Worm (Caenorhabditis elegans) whole organism, L2 larva: ENCODE data around the gene C12D12.3.

ENCODE experiments used
- C34F6.9 ChIP-seq: fragments of 150-350 bp; optimal IDR thresholded peaks from 2 replicates; lab custom pipeline; 2014; ENCODE audit warnings: missing biosample characterization, missing genetic modification characterization
- F13H6.1 ChIP-seq: sonication (generic microtip); optimal IDR thresholded peaks from 2 replicates; lab custom pipeline; 2016; ENCODE audit warnings: missing genetic modification characterization, missing compliant biosample characterization
- Y55F3AM.14 ChIP-seq: fragments of 200-800 bp; sonication (Bioruptor generic); optimal IDR thresholded peaks from 2 replicates; lab custom pipeline; 2018; ENCODE audit warnings: mild to moderate bottlenecking, missing genetic modification characterization, missing compliant biosample characterization
- alr-1 ChIP-seq: fragments of 150-350 bp; optimal IDR thresholded peaks from 2 replicates; lab custom pipeline; 2014; ENCODE audit warnings: missing biosample characterization, missing genetic modification characterization
- aly-2 ChIP-seq: fragments of 150-350 bp; optimal IDR thresholded peaks from 2 replicates; lab custom pipeline; 2014; ENCODE audit warnings: missing biosample characterization, missing genetic modification characterization
- ama-1 ChIP-seq: fragments of 150-350 bp; optimal IDR thresholded peaks from 2 replicates; lab custom pipeline; 2018; ENCODE audit warnings: inconsistent platforms
- blmp-1 ChIP-seq: sonication (generic microtip); optimal IDR thresholded peaks from 2 replicates; lab custom pipeline; 2017; ENCODE audit warnings: missing genetic modification characterization, mild to moderate bottlenecking, missing compliant biosample characterization, antibody characterized with exemption, moderate library complexity; ENCODE audit not compliant: insufficient read depth
- ceh-16 ChIP-seq: fragments of 150-350 bp; optimal IDR thresholded peaks from 2 replicates; lab custom pipeline; 2014; ENCODE audit warnings: missing biosample characterization, missing genetic modification characterization
- ceh-82 ChIP-seq: fragments of 150-350 bp; optimal IDR thresholded peaks from 2 replicates; lab custom pipeline; 2014; ENCODE audit warnings: missing biosample characterization, missing genetic modification characterization
- crh-2 ChIP-seq: sonication (generic microtip); optimal IDR thresholded peaks from 2 replicates; lab custom pipeline; 2017; ENCODE audit warnings: missing biosample characterization, missing genetic modification characterization
- dmd-4 ChIP-seq: sonication (generic microtip); optimal IDR thresholded peaks from 2 replicates; lab custom pipeline; 2017; ENCODE audit warnings: missing biosample characterization, missing genetic modification characterization
- egl-27 ChIP-seq: sonication (generic microtip); optimal IDR thresholded peaks from 3 replicates; lab custom pipeline; 2017; ENCODE audit warnings: missing biosample characterization, missing genetic modification reagents, missing genetic modification characterization
- elt-1 ChIP-seq: fragments of 150-350 bp; optimal IDR thresholded peaks from 2 replicates; lab custom pipeline; 2014; ENCODE audit warnings: missing biosample characterization, missing genetic modification characterization
- elt-3 ChIP-seq: sonication (generic microtip); optimal IDR thresholded peaks from 2 replicates; lab custom pipeline; 2017; ENCODE audit warnings: missing biosample characterization, missing genetic modification characterization
- fos-1 ChIP-seq: fragments of 150-350 bp; optimal IDR thresholded peaks from 2 replicates; lab custom pipeline; 2014; ENCODE audit warnings: missing biosample characterization, missing genetic modification characterization
- gmeb-1 ChIP-seq: fragments of 150-350 bp; optimal IDR thresholded peaks from 2 replicates; lab custom pipeline; 2014; ENCODE audit warnings: missing biosample characterization, missing genetic modification characterization
- lin-13 ChIP-seq: fragments of 150-350 bp; optimal IDR thresholded peaks from 2 replicates; lab custom pipeline; 2014; ENCODE audit warnings: missing biosample characterization, missing genetic modification reagents, missing genetic modification characterization
- mbf-1 ChIP-seq: sonication (generic microtip); optimal IDR thresholded peaks from 2 replicates; lab custom pipeline; 2017; ENCODE audit warnings: missing biosample characterization, missing genetic modification characterization
- mdl-1 ChIP-seq, 2 experiments: fragments of 150-350 bp in 1 of 2; sonication (generic microtip) in 1 of 2; optimal IDR thresholded peaks; 2 replicates each; lab custom pipeline; 2017; ENCODE audit warnings: missing biosample characterization in 2 of 2, missing genetic modification characterization in 2 of 2
- nhr-10 ChIP-seq: sonication (generic microtip); optimal IDR thresholded peaks from 2 replicates; lab custom pipeline; 2017; ENCODE audit warnings: missing biosample characterization, missing genetic modification characterization
- nhr-11 ChIP-seq: fragments of 150-350 bp; optimal IDR thresholded peaks from 2 replicates; lab custom pipeline; 2014; ENCODE audit warnings: missing biosample characterization, missing genetic modification characterization
- nhr-129 ChIP-seq: fragments of 150-350 bp; optimal IDR thresholded peaks from 2 replicates; lab custom pipeline; 2014; ENCODE audit warnings: missing biosample characterization, missing genetic modification characterization
- nhr-23 ChIP-seq: fragments of 150-350 bp; optimal IDR thresholded peaks from 2 replicates; lab custom pipeline; 2014; ENCODE audit warnings: missing biosample characterization, missing genetic modification reagents, missing genetic modification characterization
- nhr-25 ChIP-seq: fragments of 150-350 bp; sonication (generic microtip); optimal IDR thresholded peaks from 3 replicates; lab custom pipeline; 2014; ENCODE audit warnings: missing biosample characterization, missing genetic modification characterization
- nhr-6 ChIP-seq: fragments of 150-350 bp; optimal IDR thresholded peaks from 2 replicates; lab custom pipeline; 2014; ENCODE audit warnings: missing biosample characterization, missing genetic modification characterization
- nhr-77 ChIP-seq: fragments of 150-350 bp; optimal IDR thresholded peaks from 2 replicates; lab custom pipeline; 2014; ENCODE audit warnings: missing biosample characterization, missing genetic modification characterization
- sem-4 ChIP-seq: fragments of 150-350 bp; optimal IDR thresholded peaks from 2 replicates; lab custom pipeline; 2014; ENCODE audit warnings: missing biosample characterization, missing genetic modification reagents, missing genetic modification characterization
- sma-9 ChIP-seq, 2 experiments: fragments of 150-350 bp in 1 of 2; sonication (generic microtip) in 1 of 2; optimal IDR thresholded peaks; 2 replicates each; lab custom pipeline; 2014 to 2016; ENCODE audit warnings: missing genetic modification characterization in 2 of 2, mild to moderate bottlenecking in 1 of 2, missing biosample characterization in 1 of 2, missing compliant biosample characterization in 1 of 2, missing genetic modification reagents in 1 of 2, moderate library complexity in 1 of 2
- snpc-4 ChIP-seq: fragments of 150-350 bp; optimal IDR thresholded peaks from 2 replicates; lab custom pipeline; 2014; ENCODE audit warnings: missing biosample characterization, missing genetic modification characterization
- unc-55 ChIP-seq: fragments of 150-350 bp; sonication (generic microtip); optimal IDR thresholded peaks from 3 replicates; lab custom pipeline; 2014; ENCODE audit warnings: missing biosample characterization, missing genetic modification reagents, missing genetic modification characterization
- unc-62 ChIP-seq: fragments of 150-350 bp; optimal IDR thresholded peaks from 2 replicates; lab custom pipeline; 2014; ENCODE audit warnings: missing biosample characterization, missing genetic modification reagents, missing genetic modification characterization
- zag-1 ChIP-seq: fragments of 150-350 bp; optimal IDR thresholded peaks from 2 replicates; lab custom pipeline; 2014; ENCODE audit warnings: missing biosample characterization, missing genetic modification characterization
- ztf-11 ChIP-seq: sonication (generic microtip); optimal IDR thresholded peaks from 2 replicates; lab custom pipeline; 2017; ENCODE audit warnings: missing biosample characterization, missing genetic modification characterization

C12D12.3 gene

DNA sequence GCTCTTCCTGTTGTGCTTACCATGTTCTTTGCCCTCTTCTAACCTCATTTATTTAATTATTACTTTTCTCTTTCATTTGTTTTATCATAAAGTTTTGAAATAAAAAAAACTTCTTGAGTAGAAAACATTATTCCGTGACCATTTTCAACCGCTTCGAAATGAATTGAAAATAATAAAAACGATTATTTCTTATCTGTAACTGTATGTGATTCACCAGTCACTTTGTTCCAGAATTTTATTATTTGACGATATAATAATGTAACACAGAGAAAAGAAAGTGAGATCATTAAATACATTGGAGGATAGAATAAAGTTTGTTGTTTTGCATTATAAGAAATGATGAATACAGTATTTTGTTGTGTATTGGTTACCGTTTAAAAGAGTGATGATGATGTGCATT lies 16.0 kb downstream of the C12D12.3 start:
- no peak for TF ChIP-seq sma-9 (GFP tag; optimal IDR thresholded peaks at IDR 0.05; lab: Kevin White, UChicago)
- no peak for TF ChIP-seq sma-9 (tag; optimal IDR thresholded peaks at IDR 0.05; lab: Kevin White, UChicago)
- TF ChIP-seq fos-1 (tag; lab: Kevin White, UChicago) = peak; percentile 77

DNA sequence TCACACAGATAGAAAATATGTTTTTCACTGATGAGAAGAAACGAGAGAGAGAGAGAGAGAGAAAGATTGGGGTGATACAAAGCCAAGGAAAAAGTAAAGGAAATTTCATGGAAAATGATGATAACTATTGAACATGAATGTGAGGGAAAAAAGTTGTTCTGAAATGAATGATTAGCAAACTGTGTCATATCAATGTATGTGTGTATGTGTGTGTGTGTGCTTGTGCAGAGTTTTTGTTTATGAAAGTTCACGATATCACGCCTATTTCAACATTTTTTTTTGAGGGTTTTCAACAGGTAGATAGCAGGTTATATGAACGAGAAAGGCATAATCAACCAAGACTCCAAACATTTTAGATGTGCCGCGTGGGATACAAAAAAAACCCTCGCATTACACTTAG lies 17.5 kb downstream of the C12D12.3 start:
- TF ChIP-seq fos-1 (tag; lab: Kevin White, UChicago) (peak; percentile 84), blmp-1 (no peak)

DNA sequence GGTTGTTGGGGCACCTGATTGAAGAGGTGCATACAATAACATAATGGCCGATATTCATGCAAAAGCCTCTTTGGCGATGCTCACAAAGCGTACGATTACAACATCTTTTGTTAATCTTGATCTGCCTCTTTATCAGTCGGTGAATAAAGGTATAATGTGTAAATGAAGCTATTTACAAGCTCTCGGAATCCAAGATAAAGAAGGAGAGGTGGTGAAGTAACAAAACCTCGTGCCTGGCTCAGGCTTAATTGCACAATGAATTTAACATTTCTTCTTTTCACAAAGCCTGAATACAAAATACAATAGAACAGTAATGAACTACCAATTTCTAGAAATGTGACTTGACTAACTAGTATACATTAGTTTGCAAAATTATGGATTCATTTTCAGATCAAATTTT lies 18.1 kb downstream of the C12D12.3 start:
- no peak for TF ChIP-seq nhr-10
- no peak for TF ChIP-seq nhr-25 (tag; lab: Kevin White, UChicago)
- TF ChIP-seq zag-1 (tag; lab: Kevin White, UChicago) = no peak
- TF ChIP-seq unc-55 (GFP tag; lab: Kevin White, UChicago) = no peak
- TF ChIP-seq F13H6.1 = no peak
- no peak for TF ChIP-seq crh-2 (tag; lab: Kevin White, UChicago)
- no peak for TF ChIP-seq ceh-82 (tag; lab: Kevin White, UChicago)
- TF ChIP-seq lin-13 (GFP tag; lab: Kevin White, UChicago) = no peak
- no peak for TF ChIP-seq egl-27 (tag; lab: Kevin White, UChicago)
- TF ChIP-seq C34F6.9 (tag; lab: Kevin White, UChicago) = no peak
- TF ChIP-seq fos-1 (tag; lab: Kevin White, UChicago) = no peak
- no peak for TF ChIP-seq unc-62 (GFP tag; lab: Kevin White, UChicago)
- no peak for TF ChIP-seq nhr-11 (tag; lab: Kevin White, UChicago)
- TF ChIP-seq Y55F3AM.14 = no peak
- TF ChIP-seq dmd-4 (tag; lab: Kevin White, UChicago) = no peak
- no peak for TF ChIP-seq aly-2 (tag; lab: Kevin White, UChicago)

DNA sequence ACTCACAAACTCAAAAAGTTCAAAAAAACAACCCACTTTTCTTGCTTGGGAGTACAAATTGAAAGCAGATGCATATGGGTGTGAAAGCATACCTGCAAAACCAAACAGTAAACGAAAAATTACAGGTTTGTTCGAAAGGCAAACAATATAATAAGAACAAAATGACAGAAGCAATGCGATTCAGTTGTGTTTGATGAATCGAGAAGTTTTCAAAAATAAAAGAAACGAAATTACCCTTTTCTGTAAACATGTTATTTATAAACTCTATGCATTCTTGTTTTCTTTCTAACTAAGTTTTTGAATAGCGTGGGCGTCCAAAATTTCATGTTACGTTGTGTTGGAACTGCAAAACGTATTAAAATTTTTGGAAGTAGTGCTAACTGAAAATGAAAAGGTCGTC lies 19.8 kb downstream of the C12D12.3 start, which contains the start of gene sox-4:
sox-4 (minus strand) TSS at position 101 of the 400 bp plus-strand sequence.
- TF ChIP-seq ceh-82 (tag; lab: Kevin White, UChicago) (no peak), sem-4 (tag; lab: Kevin White, UChicago) (no peak), nhr-77 (tag; lab: Kevin White, UChicago) (no peak), alr-1 (tag; lab: Kevin White, UChicago) (no peak), crh-2 (tag; lab: Kevin White, UChicago) (no peak), dmd-4 (tag; lab: Kevin White, UChicago) (no peak), nhr-23 (tag; lab: Kevin White, UChicago) (no peak), mbf-1 (tag; lab: Kevin White, UChicago) (no peak), ceh-16 (no peak), lin-13 (GFP tag; lab: Kevin White, UChicago) (no peak), gmeb-1 (no peak)

DNA sequence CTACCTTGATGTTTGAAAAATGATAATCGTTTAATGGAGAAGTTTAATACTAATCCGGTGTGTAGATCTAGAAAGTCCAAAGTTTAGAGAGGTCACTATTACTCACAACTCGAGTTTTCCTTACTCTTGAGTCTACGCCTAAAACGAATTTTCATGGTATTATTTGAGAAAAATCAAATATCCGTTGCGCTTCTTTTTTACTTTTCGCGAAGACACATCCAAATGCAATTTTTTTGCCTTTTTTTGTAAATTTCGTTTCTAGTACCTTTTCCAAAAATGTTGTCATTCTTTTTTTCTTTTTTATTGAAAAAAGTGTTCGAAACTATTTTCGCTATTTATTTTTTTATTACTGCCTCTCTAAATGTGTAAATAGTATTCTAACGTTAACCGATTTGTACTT lies 24.6 kb downstream of the C12D12.3 start:
- TF ChIP-seq ztf-11 (tag; lab: Kevin White, UChicago) (no peak), alr-1 (tag; lab: Kevin White, UChicago) (no peak), ceh-82 (tag; lab: Kevin White, UChicago) (no peak), fos-1 (tag; lab: Kevin White, UChicago) (no peak), nhr-25 (tag; lab: Kevin White, UChicago) (no peak), elt-1 (no peak)

DNA sequence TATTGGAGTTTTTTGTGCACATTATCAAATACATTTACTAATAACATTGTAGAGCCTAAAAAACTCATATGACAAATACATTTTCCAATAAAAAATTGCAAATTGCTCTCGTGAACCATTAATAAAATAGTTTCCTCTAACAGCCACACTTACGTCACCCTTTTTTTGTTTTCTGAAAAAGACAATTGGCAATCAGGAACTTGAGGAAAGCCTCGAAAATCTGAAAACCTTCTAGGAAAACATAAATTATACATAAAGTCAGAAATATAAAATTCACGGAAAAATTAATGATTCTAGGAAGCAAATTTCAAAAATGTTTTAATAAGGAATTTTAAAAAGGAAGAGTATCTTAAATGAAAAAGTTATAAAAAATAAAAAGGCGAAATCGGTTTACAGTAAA lies 28.0 kb downstream of the C12D12.3 start:
- TF ChIP-seq unc-55 (GFP tag; lab: Kevin White, UChicago) = peak; percentile 13
- no peak for TF ChIP-seq elt-1

DNA sequence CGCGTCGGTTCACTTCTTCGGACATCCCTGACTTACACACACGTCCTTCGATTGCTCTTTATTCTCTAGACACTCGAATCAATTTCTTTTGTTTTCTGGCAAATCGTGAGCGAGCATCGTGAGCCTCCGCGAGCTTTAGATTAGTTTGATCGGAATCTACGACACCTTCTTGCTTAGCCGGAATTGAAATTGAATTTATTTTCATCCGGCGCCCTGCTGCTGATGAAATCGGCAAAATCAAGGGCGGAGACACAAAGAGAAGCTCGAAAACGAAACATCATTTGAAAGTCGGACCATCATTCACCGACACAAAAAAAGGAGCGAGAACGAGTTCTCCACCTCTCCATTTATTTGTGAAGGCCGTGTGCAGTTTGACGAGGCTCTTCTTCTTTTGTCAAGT lies 29.4 kb downstream of the C12D12.3 start, which contains the start of gene npr-16:
npr-16 (plus strand) TSS at position 301 of the 400 bp plus-strand sequence.
- TF ChIP-seq ama-1 (lab: Kevin White, UChicago) (no peak), blmp-1 (no peak), nhr-77 (tag; lab: Kevin White, UChicago) (no peak), mdl-1 (tag; optimal IDR thresholded peaks at IDR 0.05; lab: Kevin White, UChicago) (no peak), nhr-129 (tag; lab: Kevin White, UChicago) (no peak), fos-1 (tag; lab: Kevin White, UChicago) (no peak), nhr-6 (tag; lab: Kevin White, UChicago) (no peak), snpc-4 (tag; lab: Kevin White, UChicago) (no peak), elt-3 (tag; lab: Kevin White, UChicago) (no peak), Y55F3AM.14 (no peak)
